Worm (Caenorhabditis elegans): ENCODE measurements around the gene ZK1307.8.

Gene ZK1307.8

DNA sequence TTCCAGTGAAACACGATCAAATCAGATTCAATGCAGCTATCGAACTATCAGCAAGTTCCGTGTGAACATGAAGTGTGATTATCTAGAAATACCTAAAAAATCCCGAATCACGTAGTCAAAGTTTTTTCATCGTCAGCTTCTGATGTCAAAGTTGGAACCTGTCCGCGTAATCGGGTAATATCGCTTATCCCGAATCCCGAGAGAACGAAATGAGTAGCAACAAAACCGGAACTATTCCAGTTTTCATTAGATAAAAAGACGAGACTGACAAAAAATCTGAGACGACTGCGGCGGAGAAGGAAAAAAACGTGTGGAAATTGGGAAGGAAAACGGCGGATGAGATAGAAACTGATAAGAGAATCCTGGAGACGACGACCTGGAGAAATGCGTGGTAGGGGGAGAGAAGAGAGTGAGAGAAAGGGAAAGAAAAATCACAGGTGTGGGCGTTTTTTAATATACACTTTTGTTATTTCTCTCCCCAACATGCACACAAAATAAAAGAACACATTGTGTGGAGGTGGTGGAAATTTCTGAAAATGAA lies 4.3 kb upstream of the ZK1307.8 start:
- TF ChIP-seq blmp-1 (tag; optimal IDR thresholded peaks at IDR 0.05) (peak; percentile 88), unc-62 (GFP tag; optimal IDR thresholded peaks at IDR 0.05) (no peak), rnt-1 (tag; optimal IDR thresholded peaks at IDR 0.05) (peak; percentile 29), skn-1 (tag; optimal IDR thresholded peaks at IDR 0.05) (peak; percentile 11), nhr-19 (GFP tag; conservative IDR thresholded peaks at IDR 0.05) (no peak)

DNA sequence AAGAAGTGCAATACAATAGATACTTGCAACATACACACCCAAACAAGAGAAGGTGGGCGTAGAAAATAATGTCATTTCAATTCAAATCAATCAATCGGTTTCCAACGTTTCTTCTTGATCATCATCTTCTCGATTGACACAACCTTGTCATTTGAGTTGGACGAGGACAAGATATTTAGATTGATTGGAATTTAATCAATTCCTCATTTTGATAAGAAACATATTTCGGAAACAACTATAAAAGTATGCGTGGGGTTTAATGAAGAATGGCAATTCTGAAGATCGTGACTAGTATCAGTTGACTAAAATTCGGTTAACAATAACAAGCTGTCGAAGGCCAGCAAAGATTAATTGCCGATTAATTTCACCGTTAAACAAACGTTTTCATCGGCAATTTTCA lies 3.8 kb upstream of the ZK1307.8 start:
- TF ChIP-seq xbp-1 (tag; optimal IDR thresholded peaks at IDR 0.05), result no peak
- TF ChIP-seq vab-15 (tag; optimal IDR thresholded peaks at IDR 0.05), result peak; percentile 37
- TF ChIP-seq nhr-11 (tag; optimal IDR thresholded peaks at IDR 0.05), result no peak
- TF ChIP-seq nhr-71 (tag; optimal IDR thresholded peaks at IDR 0.05), result peak; percentile 11
- peak; percentile 51 for TF ChIP-seq unc-130 (tag; optimal IDR thresholded peaks at IDR 0.05)
- TF ChIP-seq lsy-2 (tag; optimal IDR thresholded peaks at IDR 0.05), result peak in 1 of 2 experiments; percentile 39
- no peak for TF ChIP-seq unc-98 (GFP tag; IDR thresholded peaks at IDR 0.05)
- peak; percentile 91 for TF ChIP-seq nhr-85 (tag)
- TF ChIP-seq mep-1 (tag; optimal IDR thresholded peaks at IDR 0.05), result peak; percentile 39
- peak; percentile 47 for TF ChIP-seq snu-23 (GFP tag; optimal IDR thresholded peaks at IDR 0.05)
- no peak for TF ChIP-seq ceh-8 (GFP tag; optimal IDR thresholded peaks at IDR 0.05)
- TF ChIP-seq swsn-7 (tag; optimal IDR thresholded peaks at IDR 0.05), result no peak
- peak; percentile 36 for TF ChIP-seq blmp-1 (tag; optimal IDR thresholded peaks at IDR 0.05)
- TF ChIP-seq pax-3 (tag; optimal IDR thresholded peaks at IDR 0.05), result no peak
- TF ChIP-seq elt-3 (tag; optimal IDR thresholded peaks at IDR 0.05), result peak in 5 of 6 experiments; percentile 41 to 89 (median 65)
- TF ChIP-seq nhr-20 (tag; optimal IDR thresholded peaks at IDR 0.05), result peak; percentile 13
- TF ChIP-seq efl-1 (optimal IDR thresholded peaks at IDR 0.05), result no peak
- peak in 1 of 2 experiments; percentile 40 for TF ChIP-seq efl-1 (GFP tag; optimal IDR thresholded peaks at IDR 0.05 in 1 of 2)
- no peak for TF ChIP-seq fkh-8 (tag; optimal IDR thresholded peaks at IDR 0.05)
- no peak for TF ChIP-seq nhr-84 (tag; optimal IDR thresholded peaks at IDR 0.05)
- peak; percentile 56 for TF ChIP-seq lin-14 (GFP tag; optimal IDR thresholded peaks at IDR 0.05)
- TF ChIP-seq fkh-4 (tag; optimal IDR thresholded peaks at IDR 0.05; ENCODE audit: borderline replicate concordance), result peak; percentile 6
- peak; percentile 10 for TF ChIP-seq tbx-2 (tag; optimal IDR thresholded peaks at IDR 0.05)
- peak in 1 of 2 experiments; percentile 29 for TF ChIP-seq lin-35 (GFP tag; optimal IDR thresholded peaks at IDR 0.05)
- no peak for TF ChIP-seq sptf-1 (tag; optimal IDR thresholded peaks at IDR 0.05)
- TF ChIP-seq C16A3.4 (tag; optimal IDR thresholded peaks at IDR 0.05), result peak; percentile 22
- no peak for TF ChIP-seq mab-9 (GFP tag; IDR thresholded peaks at IDR 0.05)
- no peak for TF ChIP-seq lin-39 (tag; optimal IDR thresholded peaks at IDR 0.05)
- no peak for TF ChIP-seq ztf-11 (tag; optimal IDR thresholded peaks at IDR 0.05)

DNA sequence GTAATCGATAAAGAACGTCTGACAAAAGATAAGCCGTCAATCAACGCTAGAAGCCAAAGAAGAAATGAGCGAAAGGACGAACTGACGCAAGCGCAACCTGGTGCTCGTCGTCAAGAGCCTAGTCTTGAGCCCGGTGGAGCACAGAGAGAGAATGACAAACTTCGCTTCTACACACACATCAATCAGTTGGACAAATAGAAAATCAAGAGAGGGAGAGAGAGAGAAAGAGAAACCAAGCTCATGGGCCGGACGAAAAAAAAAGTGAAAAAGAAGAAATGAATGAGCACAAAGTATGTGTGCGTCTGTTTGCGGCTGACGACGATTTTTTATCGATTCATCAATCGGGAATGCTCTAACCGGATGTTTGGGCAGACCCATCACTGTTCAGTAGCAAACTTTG lies 3.3 kb upstream of the ZK1307.8 start:
- no peak for TF ChIP-seq lin-13 (GFP tag; optimal IDR thresholded peaks at IDR 0.05)
- TF ChIP-seq nhr-77 (tag; optimal IDR thresholded peaks at IDR 0.05), result peak; percentile 35
- peak; percentile 27 for TF ChIP-seq dsc-1 (tag; optimal IDR thresholded peaks at IDR 0.05)
- TF ChIP-seq nhr-237 (tag; optimal IDR thresholded peaks at IDR 0.05), result no peak
- TF ChIP-seq snu-23 (GFP tag; optimal IDR thresholded peaks at IDR 0.05), result peak; percentile 14
- TF ChIP-seq fkh-4 (tag; optimal IDR thresholded peaks at IDR 0.05; ENCODE audit: borderline replicate concordance), result no peak
- no peak for TF ChIP-seq C04F5.9 (tag; optimal IDR thresholded peaks at IDR 0.05)
- TF ChIP-seq hpl-2 (GFP tag; optimal IDR thresholded peaks at IDR 0.05), result no peak
- TF ChIP-seq rnt-1 (tag; optimal IDR thresholded peaks at IDR 0.05), result peak; percentile 66
- TF ChIP-seq nhr-19 (GFP tag; conservative IDR thresholded peaks at IDR 0.05), result peak; percentile 15
- TF ChIP-seq sptf-1 (tag; optimal IDR thresholded peaks at IDR 0.05), result no peak
- peak; percentile 48 for TF ChIP-seq lin-14 (GFP tag; optimal IDR thresholded peaks at IDR 0.05)
- TF ChIP-seq pag-3 (tag; optimal IDR thresholded peaks at IDR 0.05; ENCODE audit: borderline replicate concordance, insufficient read depth), result peak; percentile 48
- TF ChIP-seq lsy-2 (tag; optimal IDR thresholded peaks at IDR 0.05), result peak; percentile 19 to 55
- TF ChIP-seq lin-35 (GFP tag; optimal IDR thresholded peaks at IDR 0.05), result peak in 1 of 2 experiments; percentile 0
- peak; percentile 2 to 12 for TF ChIP-seq efl-1 (optimal IDR thresholded peaks at IDR 0.05)
- peak; percentile 17 to 92 for TF ChIP-seq efl-1 (GFP tag; optimal IDR thresholded peaks at IDR 0.05 in 1 of 2)
- peak; percentile 22 for TF ChIP-seq lin-39 (tag; optimal IDR thresholded peaks at IDR 0.05)
- TF ChIP-seq swsn-7 (tag; optimal IDR thresholded peaks at IDR 0.05), result peak; percentile 10
- peak; percentile 2 for TF ChIP-seq C16A3.4 (tag; optimal IDR thresholded peaks at IDR 0.05)
- peak; percentile 52 for TF ChIP-seq nhr-71 (tag; optimal IDR thresholded peaks at IDR 0.05)

All from whole organism, L1 larva.